Worm (Caenorhabditis elegans) whole organism, young adult: ENCODE data around the gene skr-17.

Experiments
- Y53F4B.3 ChIP-seq: fragments of 200-800 bp; sonication (Bioruptor generic); IDR thresholded peaks from 2 replicates; pipeline ENCODE4 v1.3.6; 2022; ENCODE audit warnings: missing genetic modification reagents, missing genetic modification characterization, missing compliant biosample characterization
- snpc-1.3 ChIP-seq: sonication (generic microtip); optimal IDR thresholded peaks from 2 replicates; lab custom pipeline; 2017; ENCODE audit warnings: missing genetic modification characterization, mild to moderate bottlenecking, missing compliant biosample characterization, antibody characterized with exemption, moderate library complexity, missing genotype, missing genetic modification reagents; ENCODE audit not compliant: insufficient read depth
- unc-62 ChIP-seq: fragments of 150-350 bp; optimal IDR thresholded peaks from 2 replicates; lab custom pipeline; 2014; ENCODE audit warnings: missing biosample characterization, missing genetic modification reagents, missing genetic modification characterization

DNA sequence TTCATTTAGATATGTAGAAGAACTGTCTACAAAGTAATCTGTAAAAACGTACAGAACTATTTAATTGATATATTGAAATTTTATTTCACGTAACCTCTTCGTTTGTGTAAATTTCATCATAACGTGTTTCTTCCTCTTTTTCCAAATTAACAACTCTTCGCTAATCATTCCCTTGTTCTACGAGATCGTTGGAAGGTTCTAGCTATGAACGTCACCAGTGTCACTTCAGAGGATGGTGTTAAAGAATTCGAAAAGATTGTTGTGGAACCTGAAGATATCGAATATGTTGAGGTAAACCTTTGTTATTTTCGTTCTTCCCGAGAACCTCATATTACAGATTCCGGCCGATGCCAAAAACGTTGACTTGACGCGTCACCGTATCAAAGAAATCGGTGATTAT is 10.9 kb upstream of the skr-17 start, which contains the start of gene C06A8.6:
- TF ChIP-seq snpc-1.3 (tag; lab: Kevin White, UChicago) (no peak), unc-62 (GFP tag; lab: Kevin White, UChicago) (no peak), Y53F4B.3 (GFP tag; lab: Robert Waterston, UW) (no peak)
